Worm (Caenorhabditis elegans) whole organism, young adult: ENCODE data around the gene srz-47.

Experiments
- B0019.2 ChIP-seq: fragments of 200-800 bp; sonication (Bioruptor generic); conservative IDR thresholded peaks from 2 replicates; pipeline ENCODE4 v1.3.6; 2022; ENCODE audit warnings: missing genetic modification reagents, missing genetic modification characterization, missing compliant biosample characterization
- D2030.7 ChIP-seq: fragments of 200-800 bp; sonication (Bioruptor generic); IDR thresholded peaks from 2 replicates; pipeline ENCODE4 v1.3.6; 2022; ENCODE audit warnings: missing genetic modification reagents, missing genetic modification characterization, missing compliant biosample characterization
- F33H1.4 ChIP-seq: fragments of 200-800 bp; sonication (Bioruptor generic); IDR thresholded peaks from 2 replicates; pipeline ENCODE4 v1.3.6; 2022; ENCODE audit warnings: missing genetic modification reagents, missing genetic modification characterization, missing compliant biosample characterization
- F37B4.10 ChIP-seq: fragments of 200-800 bp; sonication (Bioruptor generic); IDR thresholded peaks from 2 replicates; pipeline ENCODE4 v1.3.6; 2022; ENCODE audit warnings: missing genetic modification characterization, missing compliant biosample characterization
- F52B5.7 ChIP-seq: sonication (generic microtip); optimal IDR thresholded peaks from 2 replicates; lab custom pipeline; 2016; ENCODE audit warnings: mild to moderate bottlenecking, missing genetic modification characterization, missing compliant biosample characterization
- F57A8.1 ChIP-seq: fragments of 200-800 bp; sonication (Bioruptor generic); optimal IDR thresholded peaks from 2 replicates; lab custom pipeline; 2018; ENCODE audit warnings: mild to moderate bottlenecking, missing genetic modification characterization, moderate library complexity, missing compliant biosample characterization
- F57C9.4 ChIP-seq: sonication (generic microtip); optimal IDR thresholded peaks from 2 replicates; lab custom pipeline; 2017; ENCODE audit warnings: mild to moderate bottlenecking, missing genetic modification characterization, missing compliant biosample characterization
- K12H6.12 ChIP-seq: fragments of 200-800 bp; sonication (Bioruptor generic); optimal IDR thresholded peaks from 2 replicates; lab custom pipeline; 2018; ENCODE audit warnings: mild to moderate bottlenecking, missing genetic modification characterization, missing compliant biosample characterization
- Y67H2A.10 ChIP-seq: fragments of 200-800 bp; sonication (Bioruptor generic); conservative IDR thresholded peaks from 2 replicates; pipeline ENCODE4 v1.3.6; 2022; ENCODE audit warnings: missing genetic modification reagents, missing genetic modification characterization, missing compliant biosample characterization
- Y79H2A.3 ChIP-seq: fragments of 200-800 bp; sonication (Bioruptor generic); conservative IDR thresholded peaks from 2 replicates; pipeline ENCODE4 v1.3.6; 2022; ENCODE audit warnings: missing genetic modification reagents, missing genetic modification characterization, missing compliant biosample characterization
- ama-1 ChIP-seq, 3 experiments: fragments of 150-350 bp in 1 of 3; sonication (generic microtip) in 2 of 3; optimal IDR thresholded peaks; 2 replicates each; lab custom pipeline; 2014 to 2018; ENCODE audit warnings: missing biosample characterization in 2 of 3, missing genetic modification characterization in 2 of 3, missing genetic modification reagents in 2 of 3
- cebp-2 ChIP-seq: fragments of 200-800 bp; sonication (Bioruptor generic); IDR thresholded peaks from 2 replicates; pipeline ENCODE4 v1.3.6; 2022; ENCODE audit warnings: missing genetic modification characterization, missing compliant biosample characterization
- ceh-100 ChIP-seq: fragments of 200-800 bp; sonication (Bioruptor generic); IDR thresholded peaks from 2 replicates; pipeline ENCODE4 v1.3.6; 2022; ENCODE audit warnings: missing genetic modification reagents, missing genetic modification characterization, missing compliant biosample characterization
- dpff-1 ChIP-seq: sonication (generic microtip); optimal IDR thresholded peaks from 2 replicates; lab custom pipeline; 2017; ENCODE audit warnings: mild to moderate bottlenecking, missing genetic modification characterization, missing compliant biosample characterization
- egrh-3 ChIP-seq: fragments of 200-800 bp; sonication (Bioruptor generic); IDR thresholded peaks from 2 replicates; pipeline ENCODE4 v1.3.6; 2022; ENCODE audit warnings: missing genetic modification reagents, missing genetic modification characterization, missing compliant biosample characterization
- gei-17 ChIP-seq: fragments of 200-800 bp; sonication (Bioruptor generic); optimal IDR thresholded peaks from 2 replicates; lab custom pipeline; 2018; ENCODE audit warnings: mild to moderate bottlenecking, missing genetic modification characterization, missing compliant biosample characterization
- him-1 ChIP-seq: sonication (generic microtip); optimal IDR thresholded peaks from 2 replicates; lab custom pipeline; 2016; ENCODE audit warnings: missing genotype, missing genetic modification reagents, missing genetic modification characterization, missing compliant biosample characterization
- lag-1 ChIP-seq: fragments of 200-800 bp; sonication (Bioruptor generic); IDR thresholded peaks from 2 replicates; pipeline ENCODE4 v1.3.6; 2022; ENCODE audit warnings: missing genetic modification reagents, missing genetic modification characterization, missing compliant biosample characterization
- let-526 ChIP-seq: fragments of 200-800 bp; sonication (Bioruptor generic); IDR thresholded peaks from 2 replicates; pipeline ENCODE4 v1.3.6; 2022; ENCODE audit warnings: missing genetic modification reagents, missing genetic modification characterization, missing compliant biosample characterization
- lin-40 ChIP-seq: sonication (generic microtip); optimal IDR thresholded peaks from 2 replicates; lab custom pipeline; 2016; ENCODE audit warnings: missing genetic modification characterization, mild to moderate bottlenecking, missing compliant biosample characterization, missing genotype, missing genetic modification reagents
- lir-1 ChIP-seq: fragments of 200-800 bp; sonication (Bioruptor generic); conservative IDR thresholded peaks from 2 replicates; pipeline ENCODE4 v1.3.6; 2022; ENCODE audit warnings: missing genetic modification reagents, missing genetic modification characterization, missing compliant biosample characterization
- lsy-27 ChIP-seq: sonication (generic microtip); optimal IDR thresholded peaks from 2 replicates; lab custom pipeline; 2017; ENCODE audit warnings: missing genetic modification characterization, mild to moderate bottlenecking, missing compliant biosample characterization, antibody characterized with exemption, missing genotype, borderline replicate concordance; ENCODE audit not compliant: insufficient read depth
- madf-10 ChIP-seq: sonication (generic microtip); optimal IDR thresholded peaks from 2 replicates; lab custom pipeline; 2016; ENCODE audit warnings: mild to moderate bottlenecking, missing genetic modification characterization, missing compliant biosample characterization
- mes-4 ChIP-seq: sonication (generic microtip); optimal IDR thresholded peaks from 2 replicates; lab custom pipeline; 2016; ENCODE audit warnings: missing genotype, missing genetic modification characterization, missing compliant biosample characterization
- mxl-1 ChIP-seq: sonication (generic microtip); optimal IDR thresholded peaks from 2 replicates; lab custom pipeline; 2016; ENCODE audit warnings: missing genetic modification characterization, missing compliant biosample characterization
- nhr-80 ChIP-seq: sonication (generic microtip); optimal IDR thresholded peaks from 2 replicates; lab custom pipeline; 2016; ENCODE audit warnings: missing genetic modification characterization, missing compliant biosample characterization
- repo-1 ChIP-seq: sonication (generic microtip); optimal IDR thresholded peaks from 2 replicates; lab custom pipeline; 2017; ENCODE audit warnings: mild to moderate bottlenecking, missing genetic modification characterization, missing compliant biosample characterization
- sdz-38 ChIP-seq: sonication (generic microtip); optimal IDR thresholded peaks from 2 replicates; lab custom pipeline; 2016; ENCODE audit warnings: missing genotype, missing genetic modification characterization, missing compliant biosample characterization
- sea-2 ChIP-seq: fragments of 200-800 bp; sonication (Bioruptor generic); IDR thresholded peaks from 2 replicates; pipeline ENCODE4 v1.3.6; 2022; ENCODE audit warnings: missing genetic modification characterization, missing compliant biosample characterization
- snpc-1.1 ChIP-seq: sonication (generic microtip); optimal IDR thresholded peaks from 2 replicates; lab custom pipeline; 2017; ENCODE audit warnings: missing genetic modification characterization, mild to moderate bottlenecking, missing compliant biosample characterization, antibody characterized with exemption, moderate library complexity, missing genotype, missing genetic modification reagents; ENCODE audit not compliant: insufficient read depth
- snpc-1.3 ChIP-seq: sonication (generic microtip); optimal IDR thresholded peaks from 2 replicates; lab custom pipeline; 2017; ENCODE audit warnings: missing genetic modification characterization, mild to moderate bottlenecking, missing compliant biosample characterization, antibody characterized with exemption, moderate library complexity, missing genotype, missing genetic modification reagents; ENCODE audit not compliant: insufficient read depth
- snpc-4 ChIP-seq, 5 experiments: fragments of 150-350 bp in 1 of 5; sonication (generic microtip) in 4 of 5; optimal IDR thresholded peaks; 2 replicates each; lab custom pipeline; 2014 to 2018; ENCODE audit warnings: missing genetic modification characterization in 5 of 5, missing biosample characterization in 3 of 5, antibody characterized with exemption in 2 of 5, mild to moderate bottlenecking in 2 of 5, missing compliant biosample characterization in 2 of 5, missing genotype in 2 of 5, moderate library complexity in 2 of 5, missing genetic modification reagents in 1 of 5
- xnd-1 ChIP-seq: sonication (generic microtip); optimal IDR thresholded peaks from 2 replicates; lab custom pipeline; 2016; ENCODE audit warnings: missing genotype, missing genetic modification reagents, missing genetic modification characterization, missing compliant biosample characterization
- zfh-2 ChIP-seq: fragments of 200-800 bp; sonication (Bioruptor generic); conservative IDR thresholded peaks from 2 replicates; pipeline ENCODE4 v1.3.6; 2022; ENCODE audit warnings: missing genetic modification reagents, missing genetic modification characterization, missing compliant biosample characterization
- ztf-25 ChIP-seq: fragments of 200-800 bp; sonication (Bioruptor generic); IDR thresholded peaks from 2 replicates; pipeline ENCODE4 v1.3.6; 2022; ENCODE audit warnings: missing genetic modification reagents, missing genetic modification characterization, missing compliant biosample characterization
- ztf-28 ChIP-seq: fragments of 200-800 bp; sonication (Bioruptor generic); IDR thresholded peaks from 2 replicates; pipeline ENCODE4 v1.3.6; 2022; ENCODE audit warnings: missing genetic modification reagents, missing genetic modification characterization, missing compliant biosample characterization
- ztf-6 ChIP-seq: fragments of 200-800 bp; sonication (Bioruptor generic); IDR thresholded peaks from 2 replicates; pipeline ENCODE4 v1.3.6; 2022; ENCODE audit warnings: missing genetic modification reagents, missing genetic modification characterization, missing compliant biosample characterization

The srz-47 gene

DNA sequence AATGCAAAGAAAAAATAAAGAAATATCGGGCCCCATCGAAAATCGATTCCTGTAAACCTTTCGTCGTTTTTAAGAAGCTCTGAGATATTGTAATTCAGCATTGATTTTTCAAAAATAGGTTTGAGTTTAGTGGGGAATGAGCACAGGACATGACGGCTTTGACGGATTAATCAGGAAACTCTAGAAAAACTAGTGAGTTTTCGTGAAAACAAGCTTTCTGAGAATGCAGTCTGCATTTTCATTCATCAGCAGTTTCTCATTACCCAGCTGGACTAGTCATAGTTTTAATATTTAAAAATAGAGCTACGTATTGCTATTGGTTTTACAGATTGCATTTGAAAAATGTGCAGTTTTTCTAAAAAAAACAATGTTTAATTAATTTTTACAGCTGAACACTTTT is at the start of gene srz-47:
Gene srz-47 (minus strand): TSS at position 101 of the 400 bp plus-strand sequence.
- TF ChIP-seq lin-40 (tag; lab: Kevin White, UChicago) (no peak), nhr-80 (tag; lab: Kevin White, UChicago) (no peak), egrh-3 (no peak), F52B5.7 (tag; lab: Kevin White, UChicago) (no peak)

DNA sequence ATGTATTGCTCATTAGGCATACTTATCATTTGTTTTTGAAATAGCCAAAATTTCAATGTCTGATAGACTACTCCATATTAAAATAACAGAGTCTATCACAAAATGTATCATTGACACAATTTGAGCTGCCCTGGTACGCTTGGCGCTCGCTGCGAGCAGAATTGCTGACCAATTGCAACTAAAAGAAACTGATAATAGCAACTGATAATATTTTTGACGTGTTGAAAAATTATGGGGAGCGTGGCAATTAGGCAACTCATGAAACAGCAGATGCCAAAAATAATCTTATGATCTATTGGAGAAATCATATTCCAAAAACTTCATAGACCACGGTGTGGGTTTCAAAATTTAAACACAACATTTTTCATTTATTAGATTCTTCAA is 49.1 kb upstream of the srz-47 start:
- TF ChIP-seq let-526 (GFP tag; lab: Robert Waterston, UW) (no peak), madf-10 (tag; lab: Kevin White, UChicago) (no peak), cebp-2 (no peak), repo-1 (no peak), snpc-4 (GFP tag; optimal IDR thresholded peaks at IDR 0.05; lab: Kevin White, UChicago) (no peak), snpc-4 (tag; optimal IDR thresholded peaks at IDR 0.05; lab: Kevin White, UChicago) (peak in 1 of 4 experiments; percentile 19), snpc-1.3 (tag; lab: Kevin White, UChicago) (no peak), Y67H2A.10 (GFP tag; lab: Robert Waterston, UW) (no peak), F52B5.7 (tag; lab: Kevin White, UChicago) (no peak), nhr-80 (tag; lab: Kevin White, UChicago) (peak; percentile 71), ztf-28 (GFP tag; lab: Robert Waterston, UW) (no peak), lir-1 (GFP tag; lab: Robert Waterston, UW) (no peak), lag-1 (GFP tag; lab: Robert Waterston, UW) (no peak), F57A8.1 (GFP tag; lab: Kevin White, UChicago) (no peak), xnd-1 (tag; lab: Kevin White, UChicago) (no peak), sdz-38 (tag; lab: Kevin White, UChicago) (no peak)

ce11 chrV:17240579-17241277 is 48.6 kb upstream of the srz-47 start:
- peak; percentile 82 for TF ChIP-seq zfh-2 (GFP tag; lab: Robert Waterston, UW)
- no peak for TF ChIP-seq K12H6.12 (tag; lab: Kevin White, UChicago)
- 0 out of 2 replicates have a peak, but pooled peaks have one; percentile 13 for TF ChIP-seq F37B4.10 (GFP tag; lab: Robert Waterston, UW)
- 0 out of 2 replicates have a peak, but pooled peaks have one; percentile 45 for TF ChIP-seq sea-2 (GFP tag; lab: Robert Waterston, UW)

- no peak for TF ChIP-seq lsy-27 (tag; lab: Kevin White, UChicago)
- TF ChIP-seq mxl-1 (tag; lab: Kevin White, UChicago): no peak
- TF ChIP-seq nhr-80 (tag; lab: Kevin White, UChicago): peak; percentile 55
These were observed 46.7 kb upstream of the srz-47 start, which contains the start of gene T19C9.8 for ce11 chrV:17238799-17239198. Gene T19C9.8, plus strand, starts transcription at chrV:17239097.

DNA sequence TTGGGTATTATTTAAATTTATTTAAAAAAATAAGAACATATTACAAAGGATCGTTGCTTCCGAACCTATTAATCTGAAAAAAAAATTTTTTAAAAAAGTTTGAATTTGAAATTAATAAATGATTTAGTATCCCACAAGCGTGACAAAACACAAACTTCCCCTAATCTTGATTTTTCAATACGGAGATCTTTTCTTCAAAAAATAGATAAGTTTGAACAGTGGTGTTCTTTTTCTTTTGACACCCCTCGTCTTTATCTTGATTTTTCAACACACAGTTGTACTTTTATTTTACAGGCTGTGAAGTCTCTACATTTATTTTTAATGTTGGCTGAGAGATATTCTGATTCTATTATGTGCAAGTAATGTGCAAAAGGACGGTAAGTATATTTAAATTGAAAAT is 44.2 kb upstream of the srz-47 start, which contains the start of gene T19C9.10:
Gene T19C9.10 (plus strand): TSS at position 248 of the 400 bp plus-strand sequence.
- no peak for TF ChIP-seq him-1 (tag; lab: Kevin White, UChicago)
- TF ChIP-seq lag-1 (GFP tag; lab: Robert Waterston, UW): no peak
- no peak for TF ChIP-seq ama-1 (optimal IDR thresholded peaks at IDR 0.05; lab: Kevin White, UChicago)
- no peak for TF ChIP-seq ama-1 (GFP tag; optimal IDR thresholded peaks at IDR 0.05; lab: Kevin White, UChicago)
- TF ChIP-seq ceh-100: no peak
- no peak for TF ChIP-seq Y79H2A.3

ce11 chrV:17232403-17232802 is 40.3 kb upstream of the srz-47 start:
- no peak for TF ChIP-seq mes-4 (tag; lab: Kevin White, UChicago)
- TF ChIP-seq F57C9.4 (tag; lab: Kevin White, UChicago): no peak
- no peak for TF ChIP-seq F33H1.4
- TF ChIP-seq dpff-1: no peak
- TF ChIP-seq snpc-1.1 (tag; lab: Kevin White, UChicago): no peak
- no peak for TF ChIP-seq ztf-6 (GFP tag; lab: Robert Waterston, UW)
- TF ChIP-seq D2030.7 (GFP tag; lab: Robert Waterston, UW): no peak
- TF ChIP-seq K12H6.12 (tag; lab: Kevin White, UChicago): no peak
- TF ChIP-seq ztf-25 (GFP tag; lab: Robert Waterston, UW): no peak
- no peak for TF ChIP-seq snpc-4 (GFP tag; optimal IDR thresholded peaks at IDR 0.05; lab: Kevin White, UChicago)
- TF ChIP-seq snpc-4 (tag; optimal IDR thresholded peaks at IDR 0.05; lab: Kevin White, UChicago): no peak
- TF ChIP-seq B0019.2 (GFP tag; lab: Robert Waterston, UW): no peak
- TF ChIP-seq gei-17 (GFP tag; lab: Kevin White, UChicago): no peak
